Fruit fly (Drosophila melanogaster) whole organism, embryonic: ENCODE results near the gene udt.

ENCODE experiments used
- Abd-B ChIP-seq: fragments of 200-800 bp; sonication (Bioruptor generic); optimal IDR thresholded peaks from 2 replicates; lab custom pipeline; 2018; ENCODE audit warnings: missing biosample characterization, mild to moderate bottlenecking, missing genetic modification characterization, moderate library complexity
- B-H1 ChIP-seq: fragments of 200-800 bp; sonication (Bioruptor generic); IDR thresholded peaks from 3 replicates; pipeline ENCODE4 v1.3.6; 2022; ENCODE audit warnings: missing biosample characterization, missing genetic modification characterization
- CG11504 ChIP-seq: fragments of 200-800 bp; sonication (Bioruptor generic); optimal IDR thresholded peaks from 3 replicates; lab custom pipeline; 2019; ENCODE audit warnings: missing biosample characterization, mild to moderate bottlenecking, missing genetic modification characterization, moderate library complexity
- CG11696 ChIP-seq: fragments of 200-800 bp; sonication (Bioruptor generic); IDR thresholded peaks from 2 replicates; pipeline ENCODE4 v1.3.6; 2022; ENCODE audit warnings: missing biosample characterization, missing genetic modification characterization
- CG12744 ChIP-seq: fragments of 200-800 bp; sonication (Bioruptor generic); optimal IDR thresholded peaks from 2 replicates; lab custom pipeline; 2016; ENCODE audit warnings: missing biosample characterization, missing genetic modification characterization
- CG12769 ChIP-seq: fragments of 200-800 bp; sonication (Bioruptor generic); optimal IDR thresholded peaks from 2 replicates; lab custom pipeline; 2019; ENCODE audit warnings: missing biosample characterization, mild to moderate bottlenecking, missing genetic modification characterization, moderate library complexity
- CG16779 ChIP-seq: fragments of 200-800 bp; sonication (Bioruptor generic); IDR thresholded peaks from 2 replicates; pipeline ENCODE4 v1.3.6; 2022; ENCODE audit warnings: missing biosample characterization, missing genetic modification characterization
- CG17328 ChIP-seq: fragments of 200-800 bp; sonication (Bioruptor generic); IDR thresholded peaks from 2 replicates; pipeline ENCODE4 v1.3.6; 2022; ENCODE audit warnings: missing biosample characterization, missing genetic modification characterization
- CG17912 ChIP-seq: fragments of 200-800 bp; sonication (Bioruptor generic); optimal IDR thresholded peaks from 2 replicates; lab custom pipeline; 2018; ENCODE audit warnings: missing biosample characterization, mild to moderate bottlenecking, missing genetic modification characterization
- CG18599 ChIP-seq: fragments of 200-800 bp; sonication (Bioruptor generic); optimal IDR thresholded peaks from 3 replicates; lab custom pipeline; 2017; ENCODE audit warnings: missing biosample characterization, missing genetic modification characterization, mild to moderate bottlenecking, moderate library complexity, missing genetic modification reagents
- CG18619 ChIP-seq: fragments of 200-800 bp; sonication (Bioruptor generic); optimal IDR thresholded peaks from 3 replicates; lab custom pipeline; 2017; ENCODE audit warnings: missing biosample characterization, mild to moderate bottlenecking, missing genetic modification characterization
- CG31224 ChIP-seq: fragments of 200-800 bp; sonication (Bioruptor generic); IDR thresholded peaks from 2 replicates; pipeline ENCODE4 v1.3.6; 2022; ENCODE audit warnings: missing biosample characterization, missing genetic modification characterization
- CG32772 ChIP-seq: fragments of 200-800 bp; sonication (Bioruptor generic); IDR thresholded peaks from 2 replicates; pipeline ENCODE4 v1.3.6; 2022; ENCODE audit warnings: missing biosample characterization, missing genetic modification characterization
- CG4404 ChIP-seq: fragments of 200-800 bp; sonication (Bioruptor generic); IDR thresholded peaks from 2 replicates; pipeline ENCODE4 v1.3.6; 2022; ENCODE audit warnings: missing biosample characterization, missing genetic modification characterization
- CG6813 ChIP-seq: fragments of 200-800 bp; sonication (Bioruptor generic); optimal IDR thresholded peaks from 2 replicates; lab custom pipeline; 2017; ENCODE audit warnings: missing biosample characterization, missing genetic modification characterization, mild to moderate bottlenecking, moderate library complexity, missing genetic modification reagents
- CG6854 ChIP-seq: fragments of 200-800 bp; sonication (Bioruptor generic); optimal IDR thresholded peaks from 3 replicates; lab custom pipeline; 2017; ENCODE audit warnings: missing biosample characterization, mild to moderate bottlenecking, missing genetic modification characterization
- CG7271 ChIP-seq: fragments of 200-800 bp; sonication (Bioruptor generic); optimal IDR thresholded peaks from 2 replicates; lab custom pipeline; 2018; ENCODE audit warnings: missing biosample characterization, mild to moderate bottlenecking, missing genetic modification characterization, moderate library complexity
- CG7556 ChIP-seq: fragments of 200-800 bp; sonication (Bioruptor generic); optimal IDR thresholded peaks from 2 replicates; lab custom pipeline; 2017; ENCODE audit warnings: missing biosample characterization, mild to moderate bottlenecking, missing genetic modification characterization
- CG7928 ChIP-seq: fragments of 200-800 bp; sonication (Bioruptor generic); optimal IDR thresholded peaks from 2 replicates; lab custom pipeline; 2017; ENCODE audit warnings: missing biosample characterization, mild to moderate bottlenecking, missing genetic modification characterization
- CG8089 ChIP-seq: fragments of 200-800 bp; sonication (Bioruptor generic); optimal IDR thresholded peaks from 3 replicates; lab custom pipeline; 2016; ENCODE audit warnings: missing biosample characterization, missing genetic modification characterization
- CG8290 ChIP-seq, 3 experiments: fragments of 200-800 bp; sonication (Bioruptor generic); optimal IDR thresholded peaks; 2 replicates each; lab custom pipeline; 2016 to 2019; ENCODE audit warnings: missing biosample characterization in 3 of 3, missing genetic modification characterization in 3 of 3, mild to moderate bottlenecking in 2 of 3, moderate library complexity in 1 of 3
- CHES-1-like ChIP-seq: fragments of 200-800 bp; sonication (Bioruptor generic); optimal IDR thresholded peaks from 2 replicates; lab custom pipeline; 2016; ENCODE audit warnings: missing biosample characterization, missing genetic modification characterization
- Camta ChIP-seq: fragments of 200-800 bp; sonication (Bioruptor generic); optimal IDR thresholded peaks from 2 replicates; lab custom pipeline; 2016; ENCODE audit warnings: missing biosample characterization, missing genetic modification characterization
- Doc3 ChIP-seq: fragments of 200-800 bp; sonication (Bioruptor generic); IDR thresholded peaks from 3 replicates; pipeline ENCODE4 v1.3.6; 2022; ENCODE audit warnings: missing biosample characterization, missing genetic modification characterization; ENCODE audit not compliant: partially characterized antibody
- Dref ChIP-seq: fragments of 200-800 bp; sonication (Bioruptor generic); IDR thresholded peaks from 2 replicates; pipeline ENCODE4 v1.3.6; 2022; ENCODE audit warnings: missing biosample characterization, missing genetic modification characterization
- E2f2 ChIP-seq: fragments of 200-800 bp; sonication (Bioruptor generic); IDR thresholded peaks from 2 replicates; pipeline ENCODE4 v1.3.6; 2022; ENCODE audit warnings: missing biosample characterization, missing genetic modification characterization
- Fer3 ChIP-seq: fragments of 200-800 bp; sonication (Bioruptor generic); optimal IDR thresholded peaks from 2 replicates; lab custom pipeline; 2018; ENCODE audit warnings: missing biosample characterization, mild to moderate bottlenecking, missing genetic modification characterization, moderate library complexity
- GATAe ChIP-seq: fragments of 200-800 bp; sonication (Bioruptor generic); conservative IDR thresholded peaks from 2 replicates; pipeline ENCODE4 v1.3.6; 2022; ENCODE audit warnings: missing biosample characterization, missing genetic modification characterization
- H2.0 ChIP-seq: fragments of 200-800 bp; sonication (Bioruptor generic); IDR thresholded peaks from 2 replicates; pipeline ENCODE4 v1.3.6; 2022; ENCODE audit warnings: missing biosample characterization, missing genetic modification characterization
- Hmx ChIP-seq: fragments of 200-800 bp; sonication (Bioruptor generic); optimal IDR thresholded peaks from 2 replicates; lab custom pipeline; 2016; ENCODE audit warnings: missing biosample characterization, missing genetic modification characterization
- Meics ChIP-seq: fragments of 200-800 bp; sonication (Bioruptor generic); optimal IDR thresholded peaks from 2 replicates; lab custom pipeline; 2017; ENCODE audit warnings: missing biosample characterization, mild to moderate bottlenecking, missing genetic modification characterization
- NFAT ChIP-seq: fragments of 200-800 bp; sonication (Bioruptor generic); IDR thresholded peaks from 2 replicates; pipeline ENCODE4 v1.3.6; 2022; ENCODE audit warnings: missing biosample characterization, missing genetic modification characterization
- NK7.1 ChIP-seq: fragments of 200-800 bp; sonication (Bioruptor generic); optimal IDR thresholded peaks from 3 replicates; lab custom pipeline; 2016; ENCODE audit warnings: missing biosample characterization, missing genetic modification characterization
- PHDP ChIP-seq: fragments of 200-800 bp; sonication (Bioruptor generic); optimal IDR thresholded peaks from 3 replicates; lab custom pipeline; 2018; ENCODE audit warnings: missing biosample characterization, mild to moderate bottlenecking, missing genetic modification characterization, moderate library complexity
- Tbp ChIP-seq: fragments of >200 bp; optimal IDR thresholded peaks from 2 replicates; lab custom pipeline; 2018; ENCODE audit warnings: missing biosample characterization, missing genetic modification characterization
- ase ChIP-seq: fragments of 200-800 bp; sonication (Bioruptor generic); IDR thresholded peaks from 3 replicates; pipeline ENCODE4 v1.3.6; 2022; ENCODE audit warnings: missing biosample characterization, missing genetic modification characterization
- bab2 ChIP-seq: fragments of 200-800 bp; sonication (Bioruptor generic); optimal IDR thresholded peaks from 2 replicates; lab custom pipeline; 2016; ENCODE audit warnings: missing biosample characterization, missing genetic modification characterization
- chm ChIP-seq: fragments of 200-800 bp; sonication (Bioruptor generic); IDR thresholded peaks from 2 replicates; pipeline ENCODE4 v1.3.6; 2022; ENCODE audit warnings: missing biosample characterization, missing genetic modification characterization
- croc ChIP-seq: fragments of 200-800 bp; sonication (Bioruptor generic); conservative IDR thresholded peaks from 3 replicates; pipeline ENCODE4 v1.3.6; 2022; ENCODE audit warnings: missing biosample characterization, missing genetic modification characterization
- exex ChIP-seq: fragments of 200-800 bp; sonication (Bioruptor generic); optimal IDR thresholded peaks from 4 replicates; lab custom pipeline; 2018; ENCODE audit warnings: missing biosample characterization, mild to moderate bottlenecking, missing genetic modification characterization, moderate library complexity
- gcm2 ChIP-seq: fragments of 200-800 bp; sonication (Bioruptor generic); optimal IDR thresholded peaks from 2 replicates; lab custom pipeline; 2016; ENCODE audit warnings: missing biosample characterization, missing genetic modification characterization
- knrl ChIP-seq: fragments of 200-800 bp; sonication (Bioruptor generic); IDR thresholded peaks from 3 replicates; pipeline ENCODE4 v1.3.6; 2022; ENCODE audit warnings: missing biosample characterization, missing genetic modification characterization; ENCODE audit not compliant: partially characterized antibody
- lab ChIP-seq: fragments of 200-800 bp; sonication (Bioruptor generic); optimal IDR thresholded peaks from 3 replicates; lab custom pipeline; 2017; ENCODE audit warnings: missing biosample characterization, missing genetic modification characterization, mild to moderate bottlenecking, moderate library complexity, missing genetic modification reagents
- lbe ChIP-seq: fragments of 200-800 bp; sonication (Bioruptor generic); optimal IDR thresholded peaks from 2 replicates; lab custom pipeline; 2016; ENCODE audit warnings: missing biosample characterization, mild to moderate bottlenecking, missing genetic modification characterization
- mam ChIP-seq: fragments of 200-800 bp; sonication (Bioruptor generic); optimal IDR thresholded peaks from 3 replicates; lab custom pipeline; 2016; ENCODE audit warnings: missing biosample characterization, missing genetic modification characterization
- onecut ChIP-seq: fragments of 200-800 bp; sonication (Bioruptor generic); IDR thresholded peaks from 2 replicates; pipeline ENCODE4 v1.3.6; 2022; ENCODE audit warnings: missing biosample characterization, missing genetic modification characterization
- seq ChIP-seq: fragments of 200-800 bp; sonication (Bioruptor generic); IDR thresholded peaks from 2 replicates; pipeline ENCODE4 v1.3.6; 2022; ENCODE audit warnings: missing biosample characterization, missing genetic modification characterization
- tgo ChIP-seq: fragments of 200-800 bp; sonication (Bioruptor generic); IDR thresholded peaks from 3 replicates; pipeline ENCODE4 v1.3.6; 2022; ENCODE audit warnings: missing biosample characterization, missing genetic modification characterization
- tup ChIP-seq: fragments of 200-800 bp; sonication (Bioruptor generic); optimal IDR thresholded peaks from 2 replicates; lab custom pipeline; 2016; ENCODE audit warnings: missing biosample characterization, mild to moderate bottlenecking, missing genetic modification characterization, moderate library complexity
- zen ChIP-seq: fragments of 200-800 bp; sonication (Bioruptor generic); optimal IDR thresholded peaks from 3 replicates; lab custom pipeline; 2018; ENCODE audit warnings: missing biosample characterization, mild to moderate bottlenecking, missing genetic modification characterization, moderate library complexity
- zfh2 ChIP-seq: fragments of 200-800 bp; sonication (Bioruptor generic); optimal IDR thresholded peaks from 2 replicates; lab custom pipeline; 2016; ENCODE audit warnings: missing biosample characterization, missing genetic modification characterization

udt gene

dm6 chr3R:23721936-23722335 lies 41.1 kb downstream of the udt start (continued):
- peak; percentile 32; the same call in 1 of the 2 replicates for TF ChIP-seq NFAT (GFP tag; lab: Robert Waterston, UW)
- no peak for TF ChIP-seq CG11696 (GFP tag; lab: Robert Waterston, UW)
- TF ChIP-seq seq (GFP tag; lab: Robert Waterston, UW): no peak
- no peak for TF ChIP-seq CG7928
- no peak for TF ChIP-seq CG6813
- TF ChIP-seq H2.0 (GFP tag; lab: Robert Waterston, UW): no peak
- no peak for TF ChIP-seq bab2
- TF ChIP-seq CG11504 (tag; lab: Kevin White, UChicago): peak; percentile 50
- TF ChIP-seq CG32772 (GFP tag; lab: Robert Waterston, UW): no peak
- no peak for TF ChIP-seq chm (GFP tag; lab: Robert Waterston, UW)
- TF ChIP-seq gcm2 (GFP tag; lab: Kevin White, UChicago): no peak
- TF ChIP-seq tup (GFP tag; lab: Kevin White, UChicago): no peak
- no peak for TF ChIP-seq croc (GFP tag; lab: Robert Waterston, UW)
- peak; percentile 15 for TF ChIP-seq lbe (GFP tag; lab: Kevin White, UChicago)
- peak; percentile 24 for TF ChIP-seq CG12769 (tag; lab: Kevin White, UChicago)
- peak; percentile 64 for TF ChIP-seq zen (tag; lab: Kevin White, UChicago)
- TF ChIP-seq B-H1 (GFP tag; lab: Robert Waterston, UW): no peak
- no peak for TF ChIP-seq CG6854 (GFP tag; lab: Kevin White, UChicago)
- TF ChIP-seq CG16779 (GFP tag; lab: Robert Waterston, UW): no peak
- TF ChIP-seq CG17328: no peak
- peak; percentile 64 for TF ChIP-seq PHDP
- TF ChIP-seq CG31224 (GFP tag; lab: Robert Waterston, UW): no peak
- peak; percentile 10 for TF ChIP-seq lab
- TF ChIP-seq Abd-B (GFP tag; lab: Kevin White, UChicago): peak; percentile 78
- TF ChIP-seq Meics: peak; percentile 35
- peak; percentile 55 for TF ChIP-seq CG17912 (GFP tag; lab: Kevin White, UChicago)
- TF ChIP-seq NK7.1 (GFP tag; lab: Kevin White, UChicago): no peak
- TF ChIP-seq exex (tag; lab: Kevin White, UChicago): peak; percentile 41
- TF ChIP-seq zfh2 (GFP tag; lab: Kevin White, UChicago): no peak
- no peak for TF ChIP-seq Doc3 (GFP tag; lab: Robert Waterston, UW)
- TF ChIP-seq CHES-1-like (GFP tag; lab: Kevin White, UChicago): no peak
- TF ChIP-seq E2f2 (GFP tag; lab: Robert Waterston, UW): peak; percentile 90
- no peak for TF ChIP-seq Camta (GFP tag; lab: Kevin White, UChicago)
- no peak for TF ChIP-seq CG7556 (GFP tag; lab: Kevin White, UChicago)
- peak; percentile 27 for TF ChIP-seq Fer3 (tag; lab: Kevin White, UChicago)
- TF ChIP-seq CG8290 (GFP tag; optimal IDR thresholded peaks at IDR 0.05; lab: Kevin White, UChicago): peak; percentile 6
- peak in 1 of 2 experiments; percentile 46 for TF ChIP-seq CG8290 (tag; optimal IDR thresholded peaks at IDR 0.05; lab: Kevin White, UChicago)
- no peak; the same call in 2 of the 3 replicates for TF ChIP-seq knrl (GFP tag; lab: Robert Waterston, UW)
- no peak for TF ChIP-seq Hmx
- no peak for TF ChIP-seq CG7271 (tag; lab: Kevin White, UChicago)
- TF ChIP-seq CG18619 (GFP tag; lab: Kevin White, UChicago): peak; percentile 2
- TF ChIP-seq CG12744: no peak
- no peak for TF ChIP-seq ase
- TF ChIP-seq CG8089 (GFP tag; lab: Kevin White, UChicago): no peak
- TF ChIP-seq Dref (GFP tag; lab: Robert Waterston, UW): no peak
- peak; percentile 19 for TF ChIP-seq mam (GFP tag; lab: Kevin White, UChicago)
- TF ChIP-seq CG4404: no peak
- no peak for TF ChIP-seq CG18599 (GFP tag; lab: Kevin White, UChicago)
- TF ChIP-seq tgo (GFP tag; lab: Robert Waterston, UW): no peak
- TF ChIP-seq onecut (GFP tag; lab: Robert Waterston, UW): peak; percentile 22; the same call in 1 of the 2 replicates
- no peak for TF ChIP-seq GATAe (GFP tag; lab: Robert Waterston, UW)
- TF ChIP-seq Tbp: no peak
